Worm (Caenorhabditis elegans) whole organism, early embryonic: Measurements from ENCODE around the gene F55G7.3.

Source experiments
- B0310.2 ChIP-seq: sonication (generic microtip); optimal IDR thresholded peaks from 2 replicates; lab custom pipeline; 2016; ENCODE audit warnings: mild to moderate bottlenecking, missing genetic modification characterization, missing compliant biosample characterization
- F13C5.2 ChIP-seq: sonication (generic microtip); optimal IDR thresholded peaks from 2 replicates; lab custom pipeline; 2017; ENCODE audit warnings: mild to moderate bottlenecking, missing genetic modification characterization, inconsistent platforms, missing compliant biosample characterization
- aly-1 ChIP-seq: sonication (generic microtip); optimal IDR thresholded peaks from 2 replicates; lab custom pipeline; 2016; ENCODE audit warnings: missing genetic modification characterization, missing compliant biosample characterization
- ama-1 ChIP-seq: fragments of 150-350 bp; optimal IDR thresholded peaks from 2 replicates; lab custom pipeline; 2014
- ceh-13 ChIP-seq: fragments of 200-800 bp; sonication (Bioruptor generic); optimal IDR thresholded peaks from 2 replicates; lab custom pipeline; 2018; ENCODE audit warnings: mild to moderate bottlenecking, missing genetic modification characterization, missing compliant biosample characterization
- ceh-36 ChIP-seq: sonication (generic microtip); optimal IDR thresholded peaks from 2 replicates; lab custom pipeline; 2016; ENCODE audit warnings: missing genetic modification characterization, inconsistent platforms, missing compliant biosample characterization
- ets-7 ChIP-seq: sonication (generic microtip); optimal IDR thresholded peaks from 2 replicates; lab custom pipeline; 2016; ENCODE audit warnings: missing genotype, missing genetic modification characterization, missing compliant biosample characterization
- flt-1 ChIP-seq: fragments of 200-800 bp; sonication (Bioruptor generic); IDR thresholded peaks from 2 replicates; pipeline ENCODE4 v1.3.6; 2022; ENCODE audit warnings: missing genetic modification characterization, missing compliant biosample characterization
- hmbx-1 ChIP-seq: sonication (generic microtip); optimal IDR thresholded peaks from 2 replicates; lab custom pipeline; 2016; ENCODE audit warnings: mild to moderate bottlenecking, missing genetic modification characterization, missing compliant biosample characterization
- hmg-4 ChIP-seq: fragments of 200-800 bp; sonication (Bioruptor generic); optimal IDR thresholded peaks from 2 replicates; lab custom pipeline; 2018; ENCODE audit warnings: mild to moderate bottlenecking, missing genetic modification characterization, missing compliant biosample characterization
- hnd-1 ChIP-seq: sonication (generic microtip); optimal IDR thresholded peaks from 2 replicates; lab custom pipeline; 2016; ENCODE audit warnings: missing genetic modification characterization, missing compliant biosample characterization
- pes-1 ChIP-seq: fragments of 200-800 bp; sonication (Bioruptor generic); IDR thresholded peaks from 2 replicates; pipeline ENCODE4 v1.3.6; 2022; ENCODE audit warnings: missing genetic modification reagents, missing genetic modification characterization, missing compliant biosample characterization
- scrt-1 ChIP-seq: fragments of 200-800 bp; sonication (Bioruptor generic); IDR thresholded peaks from 2 replicates; pipeline ENCODE4 v1.3.6; 2022; ENCODE audit warnings: missing genetic modification characterization, missing compliant biosample characterization
- sea-1 ChIP-seq: fragments of 200-800 bp; sonication (Bioruptor generic); conservative IDR thresholded peaks from 2 replicates; pipeline ENCODE4 v1.3.6; 2022; ENCODE audit warnings: missing genetic modification characterization, missing compliant biosample characterization
- tbx-11 ChIP-seq: fragments of 200-800 bp; sonication (Bioruptor generic); IDR thresholded peaks from 2 replicates; pipeline ENCODE4 v1.3.6; 2022; ENCODE audit warnings: missing genetic modification characterization, missing compliant biosample characterization
- tbx-37 ChIP-seq: fragments of 200-800 bp; sonication (Bioruptor generic); conservative IDR thresholded peaks from 2 replicates; pipeline ENCODE4 v1.3.6; 2022; ENCODE audit warnings: missing genetic modification reagents, missing genetic modification characterization, missing compliant biosample characterization
- tra-4 ChIP-seq: sonication (generic microtip); optimal IDR thresholded peaks from 2 replicates; lab custom pipeline; 2017; ENCODE audit warnings: missing genetic modification characterization, missing compliant biosample characterization

Gene F55G7.3

DNA sequence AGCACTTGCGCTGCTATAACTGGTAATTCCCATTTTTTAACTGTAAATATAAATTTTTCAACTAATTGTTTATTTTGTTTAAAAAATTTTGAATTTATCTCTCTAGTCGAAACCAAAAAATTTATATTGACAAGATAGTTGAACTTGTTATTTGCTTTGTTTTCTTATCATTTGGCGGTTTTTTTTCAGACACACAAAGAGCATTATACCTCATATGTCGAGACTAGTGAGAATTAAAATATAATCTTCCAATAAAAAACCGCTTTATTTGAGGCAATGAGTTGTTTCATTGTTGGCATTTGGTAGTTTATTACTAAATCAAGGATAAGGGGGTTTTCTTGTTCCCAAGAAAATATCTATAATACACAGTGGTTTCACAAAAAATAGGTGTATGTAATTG is 33.6 kb downstream of the F55G7.3 start:
- TF ChIP-seq tbx-37 (GFP tag; lab: Robert Waterston, UW) (no peak), ceh-13 (no peak), ceh-36 (tag; lab: Kevin White, UChicago) (no peak), B0310.2 (no peak), aly-1 (tag; lab: Kevin White, UChicago) (no peak), hmbx-1 (tag; lab: Kevin White, UChicago) (no peak), sea-1 (GFP tag; lab: Robert Waterston, UW) (no peak), tbx-11 (GFP tag; lab: Robert Waterston, UW) (no peak), ets-7 (tag; lab: Kevin White, UChicago) (no peak), flt-1 (no peak), tra-4 (tag; lab: Kevin White, UChicago) (no peak), F13C5.2 (tag; lab: Kevin White, UChicago) (no peak), scrt-1 (GFP tag; lab: Robert Waterston, UW) (no peak), hnd-1 (tag; lab: Kevin White, UChicago) (no peak), ama-1 (lab: Kevin White, UChicago) (no peak)

DNA sequence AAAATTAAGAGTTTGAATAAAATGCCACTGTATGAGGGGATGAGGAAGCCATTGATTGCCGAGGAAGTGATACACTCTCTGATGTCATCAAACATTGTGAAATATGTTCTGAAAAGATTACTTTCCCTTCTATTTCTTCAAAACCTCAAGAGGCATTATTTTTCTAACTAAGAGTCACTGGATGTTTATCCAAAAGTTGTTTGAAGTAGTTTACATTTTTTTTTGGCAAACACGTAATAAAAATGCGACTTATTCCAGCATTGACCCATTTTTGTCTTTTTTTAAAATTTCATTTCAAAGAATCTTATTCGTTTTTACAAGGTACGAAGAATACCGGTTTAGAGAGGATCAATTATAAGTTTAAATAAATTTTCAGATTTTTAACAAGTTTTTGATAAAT is 34.6 kb downstream of the F55G7.3 start, which contains the start of gene Y62H9A.11:
TSS of gene Y62H9A.11 (minus strand) at position 101 of the 400 bp plus-strand sequence.
- TF ChIP-seq hmbx-1 (tag; lab: Kevin White, UChicago), result no peak

DNA sequence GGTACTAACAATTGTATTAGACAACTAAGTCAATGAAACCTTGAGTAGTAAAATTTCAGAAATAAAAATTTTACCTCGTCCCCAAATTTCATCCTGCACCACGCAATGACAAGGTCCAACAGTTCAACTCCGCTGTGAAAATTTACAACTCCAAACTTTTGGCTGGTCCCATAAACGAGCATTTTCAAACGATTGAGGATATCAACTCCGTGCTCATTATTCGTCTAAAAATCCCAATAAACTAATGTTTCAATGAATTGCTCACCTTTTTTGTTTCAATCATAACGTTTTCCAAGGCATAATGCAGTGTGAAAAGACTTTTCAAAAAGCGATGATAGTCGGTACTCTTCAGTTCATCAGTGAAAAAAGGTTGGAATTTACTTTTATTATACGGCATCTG is 35.2 kb downstream of the F55G7.3 start:
- TF ChIP-seq F13C5.2 (tag; lab: Kevin White, UChicago) (no peak), hnd-1 (tag; lab: Kevin White, UChicago) (no peak), ama-1 (lab: Kevin White, UChicago) (no peak), tbx-11 (GFP tag; lab: Robert Waterston, UW) (no peak), aly-1 (tag; lab: Kevin White, UChicago) (no peak), scrt-1 (GFP tag; lab: Robert Waterston, UW) (no peak)

DNA sequence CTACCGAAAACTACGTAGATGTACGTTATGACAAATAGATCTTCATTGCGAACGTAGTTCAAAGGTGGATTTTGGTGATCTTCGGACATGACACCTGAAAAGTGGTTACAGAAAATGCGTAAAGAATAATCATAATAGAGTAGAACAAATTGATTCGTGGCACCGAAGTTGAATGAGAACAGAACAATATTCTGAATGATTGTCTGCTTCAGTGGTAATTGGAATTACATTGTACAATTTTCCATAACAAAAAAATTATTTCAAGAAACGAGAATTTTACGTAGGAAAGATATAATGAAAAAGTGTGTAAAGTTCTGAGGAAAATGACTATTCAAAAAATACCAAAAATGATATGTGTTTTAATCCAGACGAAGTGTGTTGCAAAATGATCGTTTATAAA is 39.2 kb downstream of the F55G7.3 start, which contains the start of gene Y62H9A.10:
TSS of gene Y62H9A.10 (minus strand) at position 101 of the 400 bp plus-strand sequence.
- TF ChIP-seq pes-1 (GFP tag; lab: Robert Waterston, UW), result no peak
- TF ChIP-seq scrt-1 (GFP tag; lab: Robert Waterston, UW), result no peak
- TF ChIP-seq hnd-1 (tag; lab: Kevin White, UChicago), result no peak
- TF ChIP-seq ama-1 (lab: Kevin White, UChicago), result no peak
- no peak for TF ChIP-seq tra-4 (tag; lab: Kevin White, UChicago)
- TF ChIP-seq ceh-36 (tag; lab: Kevin White, UChicago), result no peak
- no peak for TF ChIP-seq hmbx-1 (tag; lab: Kevin White, UChicago)
- TF ChIP-seq F13C5.2 (tag; lab: Kevin White, UChicago), result no peak
- TF ChIP-seq hmg-4 (GFP tag; lab: Kevin White, UChicago), result no peak
- TF ChIP-seq flt-1, result no peak
- TF ChIP-seq tbx-11 (GFP tag; lab: Robert Waterston, UW), result no peak
- TF ChIP-seq ceh-13, result no peak
- TF ChIP-seq ets-7 (tag; lab: Kevin White, UChicago), result no peak
- TF ChIP-seq B0310.2, result no peak

DNA sequence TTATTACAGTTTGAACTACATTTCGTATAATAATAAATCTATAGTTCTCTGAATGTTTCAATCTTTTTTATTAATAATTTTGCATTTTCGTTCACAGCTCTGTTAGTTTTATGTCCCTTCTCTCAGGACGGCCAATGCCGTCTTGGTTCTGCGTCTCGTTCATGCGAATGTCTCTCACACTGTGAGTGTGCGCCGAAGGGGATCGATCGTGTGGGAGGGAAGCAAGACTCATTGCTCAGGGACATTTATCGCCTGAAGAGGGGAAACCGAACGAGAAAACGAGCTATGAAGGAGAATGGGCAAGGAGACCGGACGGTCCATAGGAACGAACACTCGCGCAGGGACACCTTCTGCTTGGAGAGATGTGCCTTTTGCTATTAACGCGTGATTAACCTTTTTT is 42.8 kb downstream of the F55G7.3 start:
- TF ChIP-seq hnd-1 (tag; lab: Kevin White, UChicago) (no peak), ama-1 (lab: Kevin White, UChicago) (no peak)

DNA sequence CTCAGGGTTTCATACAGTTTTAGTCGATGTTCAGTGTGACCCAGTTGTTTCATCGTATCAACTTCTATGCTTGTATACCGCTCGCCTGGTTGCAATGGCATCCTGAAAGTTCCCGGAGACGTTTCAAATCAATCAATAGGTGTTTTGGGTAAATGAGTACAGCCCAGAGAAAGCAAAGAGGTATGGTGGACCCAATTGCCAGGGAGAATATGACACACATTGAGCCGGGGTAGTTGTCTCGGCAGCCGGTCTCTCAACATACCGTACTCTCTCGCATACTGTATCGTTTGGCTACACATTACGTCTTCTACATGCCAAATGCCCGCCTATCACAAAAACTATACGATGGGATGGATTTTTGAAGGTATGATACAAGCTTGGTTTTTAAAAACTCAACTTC is 43.8 kb downstream of the F55G7.3 start, which contains the start of gene Y62H9A.9:
TSS of gene Y62H9A.9 (minus strand) at position 101 of the 400 bp plus-strand sequence.
- TF ChIP-seq F13C5.2 (tag; lab: Kevin White, UChicago), result no peak
- no peak for TF ChIP-seq tbx-37 (GFP tag; lab: Robert Waterston, UW)
- no peak for TF ChIP-seq hmbx-1 (tag; lab: Kevin White, UChicago)
- no peak for TF ChIP-seq ets-7 (tag; lab: Kevin White, UChicago)
- TF ChIP-seq sea-1 (GFP tag; lab: Robert Waterston, UW), result no peak
- no peak for TF ChIP-seq ceh-36 (tag; lab: Kevin White, UChicago)
- no peak for TF ChIP-seq B0310.2
- no peak for TF ChIP-seq hnd-1 (tag; lab: Kevin White, UChicago)
- no peak for TF ChIP-seq scrt-1 (GFP tag; lab: Robert Waterston, UW)
- no peak for TF ChIP-seq tbx-11 (GFP tag; lab: Robert Waterston, UW)
- no peak for TF ChIP-seq tra-4 (tag; lab: Kevin White, UChicago)
- no peak for TF ChIP-seq ceh-13

DNA sequence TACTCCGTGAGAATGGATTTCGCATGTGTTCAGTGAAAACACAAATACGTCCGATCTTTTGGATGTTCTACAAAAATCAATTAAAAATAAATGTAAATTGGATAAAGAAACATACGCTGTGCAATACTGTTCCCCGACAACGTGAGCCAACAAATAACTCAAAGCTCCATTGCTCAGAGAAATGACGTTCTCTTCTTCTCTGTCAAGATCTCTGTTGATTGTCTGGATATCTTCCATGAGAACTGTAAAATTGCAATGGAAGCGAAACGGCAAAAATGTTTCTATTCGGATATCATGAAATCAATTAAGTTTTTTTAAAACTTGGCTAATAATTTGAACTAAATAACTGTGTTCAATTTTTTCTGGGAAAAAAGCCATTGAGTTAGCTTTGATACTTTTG is 45.1 kb downstream of the F55G7.3 start:
- TF ChIP-seq ets-7 (tag; lab: Kevin White, UChicago) (no peak), aly-1 (tag; lab: Kevin White, UChicago) (no peak), sea-1 (GFP tag; lab: Robert Waterston, UW) (no peak), ceh-13 (no peak), scrt-1 (GFP tag; lab: Robert Waterston, UW) (no peak), B0310.2 (no peak), hnd-1 (tag; lab: Kevin White, UChicago) (no peak), F13C5.2 (tag; lab: Kevin White, UChicago) (no peak), tbx-11 (GFP tag; lab: Robert Waterston, UW) (no peak), ceh-36 (tag; lab: Kevin White, UChicago) (no peak), ama-1 (lab: Kevin White, UChicago) (no peak), tra-4 (tag; lab: Kevin White, UChicago) (no peak), tbx-37 (GFP tag; lab: Robert Waterston, UW) (no peak), hmbx-1 (tag; lab: Kevin White, UChicago) (no peak), flt-1 (no peak), hmg-4 (GFP tag; lab: Kevin White, UChicago) (no peak), pes-1 (GFP tag; lab: Robert Waterston, UW) (no peak)

DNA sequence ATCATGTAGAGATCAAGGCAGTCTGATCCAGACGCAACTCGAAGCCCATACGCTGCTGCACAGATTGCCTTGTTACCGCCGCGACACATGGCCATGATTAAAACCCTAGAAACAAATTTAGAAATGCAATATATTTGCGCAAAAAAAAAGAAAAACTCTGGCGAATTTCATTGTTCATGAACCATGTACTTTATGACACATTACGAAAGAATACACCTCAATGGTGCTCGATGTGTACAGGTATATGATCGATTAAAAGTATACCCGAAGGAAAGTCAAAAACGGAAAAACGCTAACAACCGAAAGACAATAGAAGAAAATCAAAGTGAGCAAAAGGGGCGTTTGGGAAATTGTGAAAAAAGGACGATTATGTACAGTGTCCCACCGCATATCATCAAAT is 49.5 kb downstream of the F55G7.3 start, which contains the start of gene Y62H9A.8:
TSS of gene Y62H9A.8 (minus strand) at position 101 of the 400 bp plus-strand sequence.
- TF ChIP-seq ceh-36 (tag; lab: Kevin White, UChicago), result no peak
- TF ChIP-seq hmbx-1 (tag; lab: Kevin White, UChicago), result no peak
